Fruit fly (Drosophila melanogaster): ENCODE data around the gene CG7730.
A peak's percentile ranks its signal among the peaks of the same experiment; 100 is the strongest.

- no peak for TF ChIP-seq D1 (tag; optimal IDR thresholded peaks at IDR 0.05)
- TF ChIP-seq CG32121 (GFP tag; IDR thresholded peaks at IDR 0.05) = peak; percentile 28; the same call in 1 of the 2 replicates
- TF ChIP-seq CG15710 (tag; optimal IDR thresholded peaks at IDR 0.05) = no peak
- TF ChIP-seq CG13204 (GFP tag; optimal IDR thresholded peaks at IDR 0.05) = no peak
- no peak for TF ChIP-seq CG17806 (tag; optimal IDR thresholded peaks at IDR 0.05)
- TF ChIP-seq gl (tag; optimal IDR thresholded peaks at IDR 0.05) = no peak
- TF ChIP-seq Ets98B (GFP tag; IDR thresholded peaks at IDR 0.05) = no peak
- no peak for TF ChIP-seq CG12605 (GFP tag; IDR thresholded peaks at IDR 0.05)
- TF ChIP-seq Snoo (tag; optimal IDR thresholded peaks at IDR 0.05) = no peak
Observed at dm6 chr3L:17045431-17046238, 18.3 kb downstream of the CG7730 start, which contains the start of gene TpnC73F.
